Worm (Caenorhabditis elegans): ENCODE data around the gene misc-1.
A peak's percentile ranks its signal among the peaks of the same experiment; 100 is the strongest.

Gene misc-1

ce11 chrII:313540-313939 is 27.1 kb downstream of the misc-1 start (continued):
- TF ChIP-seq C34B4.2 (tag; optimal IDR thresholded peaks at IDR 0.05) (no peak), elt-2 (tag; optimal IDR thresholded peaks at IDR 0.05) (peak; percentile 57), zag-1 (tag; optimal IDR thresholded peaks at IDR 0.05) (no peak), zip-4 (GFP tag; optimal IDR thresholded peaks at IDR 0.05) (no peak), nhr-76 (tag; optimal IDR thresholded peaks at IDR 0.05) (no peak), nhr-84 (tag; optimal IDR thresholded peaks at IDR 0.05) (no peak), rnt-1 (tag; optimal IDR thresholded peaks at IDR 0.05) (peak; percentile 41), irx-1 (tag; optimal IDR thresholded peaks at IDR 0.05) (no peak), lin-14 (GFP tag; optimal IDR thresholded peaks at IDR 0.05) (peak; percentile 76), mab-9 (GFP tag; IDR thresholded peaks at IDR 0.05) (no peak), elt-3 (tag; optimal IDR thresholded peaks at IDR 0.05) (no peak), pax-3 (tag; optimal IDR thresholded peaks at IDR 0.05) (no peak), ceh-8 (GFP tag; optimal IDR thresholded peaks at IDR 0.05) (no peak), nhr-85 (tag) (peak; percentile 53), lsy-2 (tag; optimal IDR thresholded peaks at IDR 0.05) (peak in 1 of 2 experiments; percentile 29), sox-4 (tag; optimal IDR thresholded peaks at IDR 0.05) (no peak), tbx-2 (tag; optimal IDR thresholded peaks at IDR 0.05) (no peak), snpc-4 (tag; optimal IDR thresholded peaks at IDR 0.05) (no peak), pqm-1 (tag; optimal IDR thresholded peaks at IDR 0.05) (no peak), alr-1 (tag; optimal IDR thresholded peaks at IDR 0.05; ENCODE audit: borderline replicate concordance) (no peak), unc-62 (GFP tag; optimal IDR thresholded peaks at IDR 0.05) (no peak), pag-3 (tag; optimal IDR thresholded peaks at IDR 0.05; ENCODE audit: borderline replicate concordance, insufficient read depth) (no peak), tlp-1 (tag; optimal IDR thresholded peaks at IDR 0.05) (no peak)

- no peak for TF ChIP-seq Y116A8C.19 (tag; optimal IDR thresholded peaks at IDR 0.05; ENCODE audit: borderline replicate concordance)
- TF ChIP-seq sox-4 (tag; optimal IDR thresholded peaks at IDR 0.05): no peak
- TF ChIP-seq blmp-1 (tag; optimal IDR thresholded peaks at IDR 0.05): peak; percentile 47
- peak in 2 of 6 experiments; percentile 16 to 50 for TF ChIP-seq elt-3 (tag; optimal IDR thresholded peaks at IDR 0.05)
- no peak for TF ChIP-seq C04F5.9 (tag; optimal IDR thresholded peaks at IDR 0.05)
- no peak for TF ChIP-seq fkh-8 (tag; optimal IDR thresholded peaks at IDR 0.05)
- TF ChIP-seq zip-4 (GFP tag; optimal IDR thresholded peaks at IDR 0.05): no peak
- no peak for TF ChIP-seq swsn-7 (tag; optimal IDR thresholded peaks at IDR 0.05)
- TF ChIP-seq elt-2 (tag; optimal IDR thresholded peaks at IDR 0.05): no peak
- no peak for TF ChIP-seq lin-15B (tag; optimal IDR thresholded peaks at IDR 0.05)
- peak; percentile 46 for TF ChIP-seq nhr-20 (tag; optimal IDR thresholded peaks at IDR 0.05)
- no peak for TF ChIP-seq ceh-8 (GFP tag; optimal IDR thresholded peaks at IDR 0.05)
- no peak for TF ChIP-seq ceh-90 (tag; optimal IDR thresholded peaks at IDR 0.05)
- TF ChIP-seq vab-15 (tag; optimal IDR thresholded peaks at IDR 0.05): no peak
- TF ChIP-seq lin-14 (GFP tag; optimal IDR thresholded peaks at IDR 0.05): peak; percentile 58
- peak; percentile 7 for TF ChIP-seq tbx-2 (tag; optimal IDR thresholded peaks at IDR 0.05)
- TF ChIP-seq efl-3 (GFP tag; optimal IDR thresholded peaks at IDR 0.05): no peak
- TF ChIP-seq ztf-4 (tag; optimal IDR thresholded peaks at IDR 0.05): no peak
- no peak for TF ChIP-seq ets-5 (GFP tag; IDR thresholded peaks at IDR 0.05)
- TF ChIP-seq nhr-90 (tag; optimal IDR thresholded peaks at IDR 0.05; ENCODE audit: poor library complexity): peak; percentile 36
- peak in 1 of 2 experiments; percentile 41 for TF ChIP-seq lin-35 (GFP tag; optimal IDR thresholded peaks at IDR 0.05)
- no peak for TF ChIP-seq fkh-10 (GFP tag; optimal IDR thresholded peaks at IDR 0.05)
- TF ChIP-seq grh-1 (GFP tag; IDR thresholded peaks at IDR 0.05): peak; percentile 36; the same call in 1 of the 2 replicates
- TF ChIP-seq jun-1 (tag; optimal IDR thresholded peaks at IDR 0.05): no peak
- peak; percentile 15 for TF ChIP-seq nhr-71 (tag; optimal IDR thresholded peaks at IDR 0.05)
- peak; percentile 53 for TF ChIP-seq ama-1 (optimal IDR thresholded peaks at IDR 0.05)
- no peak for TF ChIP-seq C16A3.4 (tag; optimal IDR thresholded peaks at IDR 0.05)
- TF ChIP-seq lsy-2 (tag; optimal IDR thresholded peaks at IDR 0.05): no peak
- TF ChIP-seq nhr-85 (tag): peak; percentile 66
- TF ChIP-seq aly-2 (tag; optimal IDR thresholded peaks at IDR 0.05): no peak
- peak in 1 of 2 experiments; percentile 35 for TF ChIP-seq mdl-1 (tag; optimal IDR thresholded peaks at IDR 0.05)
- TF ChIP-seq mep-1 (tag; optimal IDR thresholded peaks at IDR 0.05): no peak
- TF ChIP-seq unc-30 (tag; optimal IDR thresholded peaks at IDR 0.05): no peak
- TF ChIP-seq nhr-28 (tag; optimal IDR thresholded peaks at IDR 0.05): no peak
- no peak for TF ChIP-seq unc-86 (tag; optimal IDR thresholded peaks at IDR 0.05)
- no peak for TF ChIP-seq fkh-4 (tag; optimal IDR thresholded peaks at IDR 0.05; ENCODE audit: borderline replicate concordance)
- no peak for TF ChIP-seq nhr-77 (tag; optimal IDR thresholded peaks at IDR 0.05)
- TF ChIP-seq rnt-1 (tag; optimal IDR thresholded peaks at IDR 0.05): no peak
These were observed 33.0 kb downstream of the misc-1 start, which contains the start of gene far-7 for ce11 chrII:319459-319858. Gene far-7, plus strand, starts transcription at chrII:319789.

All from whole organism, L1 larva.